Worm (Caenorhabditis elegans): ENCODE results near the gene atgp-2.

ce11 chrII:14611307-14611706 lies 32.6 kb downstream of the atgp-2 start:
- TF ChIP-seq ama-1 (optimal IDR thresholded peaks at IDR 0.05) (no peak), tra-4 (tag; optimal IDR thresholded peaks at IDR 0.05) (no peak), ets-7 (tag; optimal IDR thresholded peaks at IDR 0.05) (no peak), sea-1 (GFP tag; conservative IDR thresholded peaks at IDR 0.05) (no peak), pes-1 (GFP tag; IDR thresholded peaks at IDR 0.05) (no peak), B0310.2 (tag; optimal IDR thresholded peaks at IDR 0.05) (no peak), ceh-36 (tag; optimal IDR thresholded peaks at IDR 0.05) (no peak), hmg-4 (GFP tag; optimal IDR thresholded peaks at IDR 0.05) (no peak), flt-1 (GFP tag; IDR thresholded peaks at IDR 0.05) (no peak), hmbx-1 (tag; optimal IDR thresholded peaks at IDR 0.05) (no peak), hnd-1 (tag; optimal IDR thresholded peaks at IDR 0.05) (no peak)

Data from whole organism, early embryonic.